Worm (Caenorhabditis elegans) whole organism, L1 larva: ENCODE measurements around the gene Y41D4A.7.

ENCODE experiments used
- fos-1 ChIP-seq: fragments of 150-350 bp; optimal IDR thresholded peaks from 2 replicates; lab custom pipeline; 2014; ENCODE audit warnings: missing biosample characterization, missing genetic modification characterization
- sup-37 ChIP-seq: fragments of 200-800 bp; sonication (Bioruptor generic); optimal IDR thresholded peaks from 2 replicates; lab custom pipeline; 2018; ENCODE audit warnings: mild to moderate bottlenecking, missing genetic modification characterization, missing compliant biosample characterization
- unc-130 ChIP-seq: fragments of 150-350 bp; optimal IDR thresholded peaks from 2 replicates; lab custom pipeline; 2017; ENCODE audit warnings: missing biosample characterization, missing genetic modification characterization, inconsistent platforms
- zag-1 ChIP-seq: fragments of 150-350 bp; optimal IDR thresholded peaks from 2 replicates; lab custom pipeline; 2014; ENCODE audit warnings: missing biosample characterization, missing genetic modification characterization

DNA sequence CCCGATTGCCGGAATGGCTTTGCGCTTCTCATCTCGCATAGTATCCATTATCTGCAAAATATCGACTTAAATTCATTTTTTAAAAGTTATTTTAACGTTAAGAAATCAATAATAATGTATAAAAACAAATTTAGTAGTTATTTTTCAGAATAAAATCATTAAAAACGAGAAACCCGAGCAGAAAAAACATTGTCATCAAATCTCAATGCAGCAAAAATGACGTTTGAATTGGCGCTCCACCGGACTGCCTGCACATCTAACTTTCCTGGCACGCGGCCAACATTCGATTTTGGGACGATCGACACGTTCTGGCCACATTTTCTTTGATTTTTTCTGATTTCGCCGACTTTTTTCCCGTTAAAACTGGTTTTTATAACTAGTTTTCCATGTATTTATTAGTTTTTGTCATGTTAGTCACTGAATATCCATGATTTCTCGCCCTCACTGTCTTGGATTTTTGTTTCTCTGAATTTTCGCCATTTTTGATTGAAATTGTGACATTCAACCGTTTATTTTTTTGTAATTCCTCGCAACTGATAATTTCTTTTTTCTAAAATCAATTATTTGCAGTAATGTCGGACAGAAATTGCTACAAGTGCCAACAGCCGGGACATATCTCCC, 51.6 kb downstream of the Y41D4A.7 start, which contains the start of the genes pbs-1 and K08D12.3:
- TF ChIP-seq sup-37 (GFP tag; lab: Kevin White, UChicago): no peak
- peak; percentile 74 for TF ChIP-seq unc-130 (tag; lab: Kevin White, UChicago)
- no peak for TF ChIP-seq zag-1 (tag; lab: Kevin White, UChicago)
- peak; percentile 31 for TF ChIP-seq fos-1 (tag; lab: Kevin White, UChicago)
